Worm (Caenorhabditis elegans): Measurements from ENCODE around the gene hsp-75.

DNA sequence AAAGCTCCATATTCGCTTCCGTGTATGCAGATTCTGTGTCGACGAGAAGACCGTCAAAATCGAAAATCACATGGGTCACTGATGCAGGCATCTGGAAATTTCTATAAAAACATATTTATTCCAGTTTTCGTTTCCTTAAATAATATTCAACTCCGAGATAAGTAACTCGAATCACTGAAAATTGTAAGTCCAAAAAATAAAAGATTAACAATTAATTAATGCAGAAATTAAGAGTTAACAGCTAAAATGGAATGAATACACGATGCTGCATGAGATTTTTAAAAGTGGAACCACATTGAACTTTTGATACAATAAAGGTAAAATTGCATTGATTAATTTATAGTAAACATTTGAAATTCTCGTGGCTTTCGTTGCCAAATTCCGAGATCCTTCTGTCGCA lies 4.3 kb upstream of the hsp-75 start, which contains the start of gene R151.10:
- TF ChIP-seq flt-1 (GFP tag; IDR thresholded peaks at IDR 0.05) (no peak), ztf-29 (GFP tag; IDR thresholded peaks at IDR 0.05) (no peak), med-1 (GFP tag; optimal IDR thresholded peaks at IDR 0.05; ENCODE audit: insufficient read depth) (no peak), klf-2 (GFP tag; conservative IDR thresholded peaks at IDR 0.05) (no peak), ref-1 (GFP tag; conservative IDR thresholded peaks at IDR 0.05) (no peak), tab-1 (GFP tag; IDR thresholded peaks at IDR 0.05) (no peak)
